Fruit fly (Drosophila melanogaster) whole organism, adult: ENCODE measurements around the gene Rlb1.

ENCODE experiments used
- CG11617 ChIP-seq: fragments of 200-800 bp; sonication (Bioruptor generic); optimal IDR thresholded peaks from 2 replicates; lab custom pipeline; 2017; ENCODE audit warnings: mild to moderate bottlenecking, missing biosample characterization, missing genetic modification reagents, missing genetic modification characterization
- CG12768 ChIP-seq: fragments of 200-800 bp; sonication (Bioruptor generic); optimal IDR thresholded peaks from 2 replicates; lab custom pipeline; 2017; ENCODE audit warnings: missing biosample characterization, missing genetic modification characterization, mild to moderate bottlenecking, moderate library complexity, missing genetic modification reagents
- CG14711 ChIP-seq: fragments of 200-800 bp; sonication (Bioruptor generic); optimal IDR thresholded peaks from 2 replicates; lab custom pipeline; 2018; ENCODE audit warnings: missing biosample characterization, mild to moderate bottlenecking, missing genetic modification characterization, moderate library complexity
- CG1620 ChIP-seq: fragments of 200-800 bp; sonication (Bioruptor generic); optimal IDR thresholded peaks from 2 replicates; lab custom pipeline; 2016; ENCODE audit warnings: missing biosample characterization, missing genetic modification characterization
- CG33017 ChIP-seq: fragments of 200-800 bp; sonication (Bioruptor generic); optimal IDR thresholded peaks from 2 replicates; lab custom pipeline; 2018; ENCODE audit warnings: missing biosample characterization, mild to moderate bottlenecking, missing genetic modification characterization, moderate library complexity
- CG5204 ChIP-seq: fragments of 200-800 bp; sonication (Bioruptor generic); optimal IDR thresholded peaks from 2 replicates; lab custom pipeline; 2016; ENCODE audit warnings: missing biosample characterization, missing genetic modification characterization
- CG7045 ChIP-seq: fragments of 200-800 bp; sonication (Bioruptor generic); optimal IDR thresholded peaks from 2 replicates; lab custom pipeline; 2017; ENCODE audit warnings: missing biosample characterization, mild to moderate bottlenecking, missing genetic modification characterization
- CG7101 ChIP-seq: fragments of 200-800 bp; sonication (Bioruptor generic); optimal IDR thresholded peaks from 2 replicates; lab custom pipeline; 2018; ENCODE audit warnings: missing biosample characterization, mild to moderate bottlenecking, missing genetic modification characterization, moderate library complexity
- Clk ChIP-seq: fragments of 200-800 bp; sonication (Bioruptor generic); optimal IDR thresholded peaks from 2 replicates; lab custom pipeline; 2017; ENCODE audit warnings: missing biosample characterization, missing genetic modification characterization
- Crg-1 ChIP-seq: fragments of 200-800 bp; sonication (Bioruptor generic); optimal IDR thresholded peaks from 2 replicates; lab custom pipeline; 2016; ENCODE audit warnings: missing biosample characterization, missing genetic modification characterization
- Hr96 ChIP-seq: fragments of 200-800 bp; sonication (Bioruptor generic); optimal IDR thresholded peaks from 2 replicates; lab custom pipeline; 2016; ENCODE audit warnings: missing biosample characterization, missing genetic modification characterization
- Mnt ChIP-seq: fragments of 200-800 bp; sonication (Bioruptor generic); optimal IDR thresholded peaks from 2 replicates; lab custom pipeline; 2016; ENCODE audit warnings: missing biosample characterization, mild to moderate bottlenecking, missing genetic modification characterization
- bab1 ChIP-seq: fragments of 200-800 bp; sonication (Bioruptor generic); optimal IDR thresholded peaks from 3 replicates; lab custom pipeline; 2019; ENCODE audit warnings: missing biosample characterization, mild to moderate bottlenecking, missing genetic modification characterization, moderate library complexity
- cic ChIP-seq: fragments of 200-800 bp; sonication (Bioruptor generic); optimal IDR thresholded peaks from 2 replicates; lab custom pipeline; 2017; ENCODE audit warnings: missing biosample characterization, mild to moderate bottlenecking, missing genetic modification characterization, moderate library complexity
- cnc ChIP-seq, 2 experiments: fragments of >200 bp; optimal IDR thresholded peaks; 2 replicates each; lab custom pipeline; 2017
- kay ChIP-seq: fragments of 200-800 bp; sonication (Bioruptor generic); peaks from one replicate; lab custom pipeline; 2016; ENCODE audit warnings: missing biosample characterization, missing genetic modification characterization, borderline replicate concordance
- ovo ChIP-seq: fragments of 200-800 bp; sonication (Bioruptor generic); optimal IDR thresholded peaks from 2 replicates; lab custom pipeline; 2016; ENCODE audit warnings: missing biosample characterization, missing genetic modification characterization
- pad ChIP-seq: fragments of 200-800 bp; sonication (Bioruptor generic); optimal IDR thresholded peaks from 3 replicates; lab custom pipeline; 2017; ENCODE audit warnings: missing biosample characterization, missing genetic modification characterization, mild to moderate bottlenecking, moderate library complexity, missing genetic modification reagents
- tj ChIP-seq: fragments of 200-800 bp; sonication (Bioruptor generic); optimal IDR thresholded peaks from 3 replicates; lab custom pipeline; 2017; ENCODE audit warnings: missing biosample characterization, mild to moderate bottlenecking, missing genetic modification characterization, moderate library complexity
- toe ChIP-seq: fragments of 200-800 bp; sonication (Bioruptor generic); optimal IDR thresholded peaks from 2 replicates; lab custom pipeline; 2016; ENCODE audit warnings: missing biosample characterization, missing genetic modification characterization

Gene Rlb1

dm6 chr3R:9543495-9544180, 30.5 kb downstream of the Rlb1 start:
- TF ChIP-seq CG7045 (GFP tag; lab: Kevin White, UChicago) (no peak), kay (peak; percentile 68)

dm6 chr3R:9546808-9547381, 33.8 kb downstream of the Rlb1 start:
- TF ChIP-seq bab1 (GFP tag; lab: Kevin White, UChicago) = no peak
- no peak for TF ChIP-seq Crg-1 (GFP tag; lab: Kevin White, UChicago)
- no peak for TF ChIP-seq cnc (optimal IDR thresholded peaks at IDR 0.05; lab: Kevin White, UChicago)
- TF ChIP-seq CG1620 (GFP tag; lab: Kevin White, UChicago) = no peak
- TF ChIP-seq CG12768 = no peak
- no peak for TF ChIP-seq cic

dm6 chr3R:9548769-9549168, 35.6 kb downstream of the Rlb1 start:
- peak; percentile 22 for TF ChIP-seq Mnt (GFP tag; lab: Kevin White, UChicago)
- TF ChIP-seq cic = peak; percentile 66
- no peak for TF ChIP-seq CG7101 (tag; lab: Kevin White, UChicago)

dm6 chr3R:9550265-9551012, 37.3 kb downstream of the Rlb1 start:
- TF ChIP-seq Mnt (GFP tag; lab: Kevin White, UChicago) (peak; percentile 60), cic (no peak), CG11617 (GFP tag; lab: Kevin White, UChicago) (no peak), CG1620 (GFP tag; lab: Kevin White, UChicago) (no peak), bab1 (GFP tag; lab: Kevin White, UChicago) (no peak), Crg-1 (GFP tag; lab: Kevin White, UChicago) (peak; percentile 0), pad (GFP tag; lab: Kevin White, UChicago) (no peak), CG12768 (no peak)

- peak; percentile 78 for TF ChIP-seq tj
- TF ChIP-seq CG33017 = peak; percentile 43
- TF ChIP-seq CG7045 (GFP tag; lab: Kevin White, UChicago) = peak; percentile 51
- no peak for TF ChIP-seq toe (GFP tag; lab: Kevin White, UChicago)
- peak; percentile 56 for TF ChIP-seq pad (GFP tag; lab: Kevin White, UChicago)
- peak; percentile 23 for TF ChIP-seq Clk (GFP tag; lab: Kevin White, UChicago)
- TF ChIP-seq CG14711 (tag; lab: Kevin White, UChicago) = peak; percentile 52
- TF ChIP-seq CG5204 = no peak
- TF ChIP-seq CG12768 = peak; percentile 83
- TF ChIP-seq CG7101 (tag; lab: Kevin White, UChicago) = peak; percentile 63
- TF ChIP-seq CG1620 (GFP tag; lab: Kevin White, UChicago) = peak; percentile 6
- peak in 1 of 2 experiments; percentile 80 for TF ChIP-seq cnc (optimal IDR thresholded peaks at IDR 0.05; lab: Kevin White, UChicago)
- peak; percentile 68 for TF ChIP-seq Crg-1 (GFP tag; lab: Kevin White, UChicago)
- TF ChIP-seq CG11617 (GFP tag; lab: Kevin White, UChicago) = peak; percentile 57
- TF ChIP-seq kay = no peak
- TF ChIP-seq cic = peak; percentile 89
- peak; percentile 20 for TF ChIP-seq bab1 (GFP tag; lab: Kevin White, UChicago)
- peak; percentile 93 for TF ChIP-seq Mnt (GFP tag; lab: Kevin White, UChicago)
- TF ChIP-seq ovo = peak; percentile 47
- TF ChIP-seq Hr96 (GFP tag; lab: Kevin White, UChicago) = peak; percentile 31
Measured at dm6 chr3R:9551013-9551658, 38.0 kb downstream of the Rlb1 start.

dm6 chr3R:9551659-9552435, 38.7 kb downstream of the Rlb1 start, which contains the start of the genes mura and RnpS1:
Gene mura, minus strand, starts transcription at chr3R:9551806.
Gene RnpS1, plus strand, starts transcription at chr3R:9552034.
- TF ChIP-seq toe (GFP tag; lab: Kevin White, UChicago) (no peak), cic (peak; percentile 53), pad (GFP tag; lab: Kevin White, UChicago) (no peak), bab1 (GFP tag; lab: Kevin White, UChicago) (peak; percentile 20), CG11617 (GFP tag; lab: Kevin White, UChicago) (no peak), Mnt (GFP tag; lab: Kevin White, UChicago) (peak; percentile 8)
